Fruit fly (Drosophila melanogaster) ovary, adult (tissue): ENCODE results near the gene Srp54k.

Source experiments
- CG17801 ChIP-seq: fragments of 200-800 bp; optimal IDR thresholded peaks from 2 replicates; lab custom pipeline; 2019; ENCODE audit warnings: missing biosample characterization, mild to moderate bottlenecking, missing genetic modification characterization, moderate library complexity; ENCODE audit not compliant: partially characterized antibody

Srp54k gene

DNA sequence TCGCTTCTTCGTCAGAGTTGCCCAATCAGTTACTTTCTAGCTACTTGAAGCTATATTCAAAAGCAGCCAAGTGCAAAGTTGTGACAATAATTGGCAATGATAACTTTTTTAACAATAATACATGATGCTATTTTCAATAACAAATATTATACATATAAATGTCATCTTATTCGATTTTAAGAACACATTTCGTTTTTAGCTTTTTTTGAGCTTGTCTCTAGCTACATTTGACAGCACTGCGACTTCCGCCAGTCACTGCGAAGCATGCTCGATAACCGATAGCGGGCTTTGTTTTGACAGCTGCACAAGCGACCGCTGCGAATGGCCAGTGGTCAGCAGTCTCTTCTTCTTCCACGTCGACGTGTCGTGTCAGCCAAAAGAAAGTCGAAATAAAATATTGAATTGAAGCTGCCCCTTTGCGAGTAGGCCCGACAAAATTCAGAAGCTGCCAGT is at the start of gene Srp54k, which contains the start of gene Gen:
TSS of gene Srp54k (plus strand) at position 325 of the 453 bp plus-strand sequence.
TSS of gene Gen (minus strand) at position 23 of the 453 bp plus-strand sequence.
- no peak for TF ChIP-seq CG17801 (GFP tag; lab: Kevin White, UChicago)

DNA sequence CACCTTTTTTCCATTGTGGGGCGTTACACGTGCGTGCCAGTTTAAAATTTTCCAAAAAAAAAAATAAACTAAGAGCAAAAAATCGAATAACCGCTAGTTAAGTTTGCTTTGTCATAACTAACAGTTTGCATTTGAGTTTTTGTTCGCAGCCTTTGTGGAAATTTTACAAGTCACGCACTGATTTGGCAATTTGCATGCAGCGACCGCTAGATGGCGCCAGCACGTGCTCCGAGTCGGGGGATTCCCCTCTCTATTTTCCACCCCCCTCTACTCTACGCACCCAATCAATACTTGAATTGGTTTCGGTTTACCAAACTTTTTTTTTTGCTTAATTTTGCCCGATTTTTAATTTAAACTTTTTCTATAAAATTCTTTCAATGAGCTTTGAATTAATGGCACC is 27.3 kb upstream of the Srp54k start:
- no peak for TF ChIP-seq CG17801 (GFP tag; lab: Kevin White, UChicago)

DNA sequence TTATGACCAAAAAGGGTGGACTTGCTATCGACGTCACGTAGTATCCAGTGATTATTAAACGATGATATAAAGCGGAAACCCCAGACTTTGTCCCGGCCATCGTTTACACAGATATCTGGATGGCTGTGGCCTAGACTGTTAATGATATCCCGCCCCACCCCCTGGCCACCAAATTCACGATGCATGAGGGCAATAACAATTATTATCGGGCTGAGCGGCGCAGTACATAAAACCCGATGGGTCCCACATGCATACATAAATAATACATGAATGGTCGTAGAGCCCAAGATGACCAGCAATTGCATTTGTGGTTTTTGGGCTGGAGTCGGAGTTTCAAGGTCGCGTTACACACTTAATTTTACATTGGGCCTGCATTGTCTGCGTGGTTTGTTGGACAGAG is 24.9 kb upstream of the Srp54k start:
- TF ChIP-seq CG17801 (GFP tag; lab: Kevin White, UChicago), result no peak

DNA sequence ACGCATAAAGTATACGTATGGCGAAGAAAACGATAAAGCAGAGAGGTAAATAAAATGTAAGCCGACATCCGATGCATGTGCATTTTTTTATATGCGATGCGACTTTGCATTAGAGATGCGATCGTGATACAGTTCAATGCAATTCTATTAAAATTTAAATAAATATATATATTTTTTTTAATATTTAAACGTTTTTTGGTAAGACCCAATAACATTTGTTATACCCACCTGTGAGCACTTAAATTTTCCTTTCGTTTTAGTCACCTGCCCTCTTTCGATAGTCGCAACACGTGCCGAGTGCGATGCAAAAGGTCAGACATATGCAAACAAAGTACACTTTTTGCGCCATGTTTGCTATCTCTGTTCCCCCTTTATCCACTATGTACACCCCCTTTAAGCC is 24.3 kb upstream of the Srp54k start:
- no peak for TF ChIP-seq CG17801 (GFP tag; lab: Kevin White, UChicago)

DNA sequence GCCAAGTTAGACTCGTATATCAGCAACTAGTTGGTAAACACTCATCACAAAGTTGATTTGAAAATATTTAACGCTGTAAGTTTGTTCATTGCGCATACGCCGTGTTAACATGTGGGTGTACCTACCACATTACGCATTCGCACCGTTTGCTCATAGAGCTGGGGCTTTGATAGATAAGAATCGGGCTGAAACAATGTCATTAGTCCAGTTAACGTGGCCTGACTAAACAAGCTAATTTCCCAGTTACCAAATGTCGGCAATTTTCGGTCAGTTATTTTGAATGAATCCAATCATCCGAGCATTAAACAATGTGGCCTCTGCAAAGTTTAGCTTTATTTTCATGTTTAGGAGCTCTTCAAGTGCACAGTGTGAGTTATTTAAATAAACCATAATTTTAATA is 23.3 kb upstream of the Srp54k start, which contains the start of gene CG4597:
TSS of gene CG4597 (plus strand) at position 301 of the 400 bp plus-strand sequence.
- TF ChIP-seq CG17801 (GFP tag; lab: Kevin White, UChicago), result no peak

DNA sequence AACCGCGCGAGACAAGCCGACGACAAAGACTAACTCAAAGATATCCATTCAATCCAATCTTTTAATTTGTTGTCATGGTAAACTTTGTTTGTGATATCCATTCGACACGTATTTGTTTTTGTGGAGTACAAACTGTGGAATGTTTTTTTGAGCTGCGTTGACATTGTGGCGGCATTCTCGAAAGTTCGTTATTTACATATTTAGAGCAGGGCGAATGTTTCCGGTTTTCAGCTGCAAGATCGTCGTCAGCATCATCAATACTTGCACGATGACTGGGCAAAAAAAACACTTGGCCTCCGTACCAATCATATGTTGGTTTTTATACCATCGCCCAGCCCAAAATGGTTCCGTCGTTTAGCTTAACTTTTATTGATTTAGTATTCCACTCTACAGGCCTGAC is 22.0 kb upstream of the Srp54k start:
- no peak for TF ChIP-seq CG17801 (GFP tag; lab: Kevin White, UChicago)

DNA sequence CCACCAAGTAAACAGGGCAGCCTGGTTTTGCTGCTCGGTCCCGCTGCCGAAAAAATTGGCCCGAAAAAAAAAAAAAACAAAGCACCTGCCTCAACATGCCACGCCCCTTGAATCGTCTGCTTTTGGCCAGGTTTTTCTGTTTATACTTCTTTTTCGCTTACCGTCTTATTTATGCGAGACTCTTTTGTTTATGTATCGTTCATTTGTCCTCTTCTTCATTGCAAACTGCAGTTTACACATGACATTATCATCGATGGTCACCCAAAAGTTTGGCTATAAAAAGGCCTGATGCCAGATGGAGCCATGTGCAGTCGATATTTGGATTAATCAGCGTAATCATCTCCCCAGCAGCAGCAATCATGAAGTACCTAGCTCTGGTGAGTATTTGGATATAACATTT is 21.2 kb upstream of the Srp54k start, which contains the start of gene CG15212:
TSS of gene CG15212 (plus strand) at position 301 of the 400 bp plus-strand sequence.
- TF ChIP-seq CG17801 (GFP tag; lab: Kevin White, UChicago), result no peak

DNA sequence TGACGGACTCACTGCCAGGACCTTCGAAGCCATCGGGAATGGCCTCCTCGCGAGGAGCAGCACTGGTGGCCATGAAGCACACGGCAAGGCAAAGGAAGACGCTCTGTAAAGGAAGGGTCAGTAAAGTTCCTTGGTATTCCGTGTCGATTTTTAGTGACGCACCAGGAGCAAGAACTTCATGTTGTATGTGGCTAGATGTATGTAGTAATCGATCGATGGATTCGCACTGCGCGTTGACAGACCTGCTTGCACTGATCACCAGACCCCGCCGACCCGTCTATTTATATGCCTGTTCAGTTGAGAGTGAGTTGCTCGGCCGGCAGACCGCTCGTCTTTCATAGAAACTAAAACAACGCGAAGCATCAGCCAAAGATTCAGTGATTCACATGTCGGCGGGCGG is 19.5 kb upstream of the Srp54k start, which contains the start of gene CG15213:
TSS of gene CG15213 (minus strand) at position 255 of the 400 bp plus-strand sequence.
- TF ChIP-seq CG17801 (GFP tag; lab: Kevin White, UChicago), result no peak

DNA sequence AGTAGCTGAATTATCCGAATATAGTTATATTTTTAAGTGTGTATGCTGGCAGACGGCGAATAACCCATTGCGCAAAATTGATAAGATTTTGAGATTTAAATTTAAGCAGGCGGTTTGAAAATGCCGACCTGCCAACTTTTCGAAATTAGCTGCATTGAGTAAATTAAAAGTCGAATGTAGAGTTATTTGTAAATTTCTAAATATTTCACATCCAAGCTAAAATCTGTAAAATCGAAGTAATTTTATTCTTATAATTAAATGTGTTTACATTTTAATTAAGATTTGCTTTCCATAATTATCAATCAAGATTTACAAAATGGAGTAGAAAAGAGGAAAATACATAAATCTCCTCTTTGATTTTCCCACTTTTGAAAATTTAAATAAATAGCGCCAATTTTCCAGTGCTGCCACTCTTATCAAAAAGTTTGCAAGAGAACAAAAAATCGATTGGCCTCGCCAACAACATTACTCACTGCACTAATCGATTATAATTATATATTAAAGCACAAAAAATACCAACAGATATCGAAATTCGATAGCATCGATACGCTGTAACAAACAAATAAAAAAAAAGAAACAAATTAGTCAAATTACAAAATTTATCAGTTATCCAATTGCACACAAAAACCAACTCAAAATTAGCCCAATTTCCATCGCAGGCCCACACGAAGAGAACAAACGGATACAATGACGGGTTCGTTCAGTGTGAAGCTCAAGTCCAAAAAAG is 18.6 kb upstream of the Srp54k start, which contains the start of gene Yod1:
TSS of gene Yod1 (plus strand) at position 168 of the 727 bp plus-strand sequence.
- TF ChIP-seq CG17801 (GFP tag; lab: Kevin White, UChicago), result peak; percentile 73

DNA sequence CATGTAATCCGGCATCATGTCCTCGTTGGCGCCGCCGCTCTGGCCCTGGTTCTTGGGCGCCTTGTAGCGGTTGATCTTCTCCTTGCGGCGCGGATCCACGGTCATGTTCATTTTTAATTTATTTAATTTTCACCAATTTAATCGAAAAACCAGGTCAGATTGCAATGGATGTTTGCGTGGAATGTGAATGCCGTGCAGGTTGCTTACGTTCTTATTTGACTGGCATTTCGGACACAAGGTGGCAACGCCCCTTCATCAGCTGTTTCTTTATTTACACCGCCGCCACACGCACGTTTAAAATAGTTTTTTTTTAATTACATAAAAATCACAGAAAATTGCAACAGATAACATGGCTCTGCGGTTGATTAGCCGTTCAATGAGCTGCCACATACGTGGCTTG is 16.4 kb upstream of the Srp54k start, which contains the start of the genes CG10674 and CG4611:
TSS of gene CG10674 (minus strand) at position 170 of the 400 bp plus-strand sequence.
TSS of gene CG4611 (plus strand) at position 254 of the 400 bp plus-strand sequence.
- no peak for TF ChIP-seq CG17801 (GFP tag; lab: Kevin White, UChicago)

DNA sequence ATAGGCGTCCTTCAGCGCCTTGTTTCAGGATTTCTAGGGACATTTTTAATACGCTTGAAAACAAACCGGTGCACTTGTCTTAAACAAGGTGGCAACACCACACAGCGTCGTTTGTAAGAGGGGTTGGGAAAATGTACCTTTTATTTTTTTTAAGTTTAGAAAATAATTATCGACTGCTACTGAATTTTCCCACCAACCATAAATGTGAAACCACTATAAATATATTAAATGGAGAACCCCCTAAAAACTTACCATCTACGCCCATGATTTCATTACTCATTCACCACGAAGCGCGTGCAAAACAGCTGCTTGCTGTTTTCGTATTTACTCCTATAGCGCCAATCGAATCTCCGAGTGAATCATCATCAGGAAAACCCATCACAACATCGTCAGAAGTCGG is 13.2 kb upstream of the Srp54k start, which contains the start of the genes Tcs5 and CHMP2B:
TSS of gene Tcs5 (minus strand) at position 84 of the 400 bp plus-strand sequence.
TSS of gene CHMP2B (plus strand) at position 308 of the 400 bp plus-strand sequence.
- TF ChIP-seq CG17801 (GFP tag; lab: Kevin White, UChicago), result peak; percentile 100

DNA sequence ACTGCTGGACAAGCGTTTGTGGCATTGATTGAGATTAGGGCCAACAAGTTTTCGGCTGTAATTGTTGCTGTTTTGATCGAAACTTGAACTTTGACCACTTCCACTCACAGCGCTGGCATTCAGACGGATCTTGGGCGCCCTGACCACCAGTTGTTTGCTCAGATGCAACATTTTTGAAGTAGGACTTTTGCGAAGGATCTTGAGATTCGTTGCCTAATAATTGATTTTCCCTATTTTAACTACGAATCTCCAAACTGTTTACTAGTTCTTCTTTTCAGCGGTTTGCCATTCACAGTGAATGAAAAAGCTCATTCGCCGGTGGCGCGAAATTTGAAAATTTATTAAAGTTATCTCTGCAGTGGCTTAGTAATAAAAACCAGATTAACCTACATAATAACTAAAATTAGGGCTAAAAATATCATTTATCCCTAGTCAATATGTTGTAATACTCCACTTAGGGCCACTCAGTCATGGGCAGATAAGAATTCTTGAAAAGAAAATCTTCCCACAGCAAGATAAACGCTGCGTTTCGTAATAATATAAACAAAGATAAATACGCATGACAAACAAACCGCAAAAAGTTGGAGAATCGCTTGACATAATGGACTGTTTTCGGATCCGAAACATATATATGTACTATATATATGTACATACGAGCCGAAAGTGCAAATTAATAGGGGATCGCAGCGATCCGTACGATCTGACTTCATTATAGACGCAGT is 10.9 kb upstream of the Srp54k start, which contains the start of the genes Dhrs4 and Gdap1:
TSS of gene Dhrs4 (minus strand) at position 267 of the 722 bp plus-strand sequence.
TSS of gene Gdap1 (plus strand) at position 574 of the 722 bp plus-strand sequence.
- TF ChIP-seq CG17801 (GFP tag; lab: Kevin White, UChicago), result peak; percentile 30

DNA sequence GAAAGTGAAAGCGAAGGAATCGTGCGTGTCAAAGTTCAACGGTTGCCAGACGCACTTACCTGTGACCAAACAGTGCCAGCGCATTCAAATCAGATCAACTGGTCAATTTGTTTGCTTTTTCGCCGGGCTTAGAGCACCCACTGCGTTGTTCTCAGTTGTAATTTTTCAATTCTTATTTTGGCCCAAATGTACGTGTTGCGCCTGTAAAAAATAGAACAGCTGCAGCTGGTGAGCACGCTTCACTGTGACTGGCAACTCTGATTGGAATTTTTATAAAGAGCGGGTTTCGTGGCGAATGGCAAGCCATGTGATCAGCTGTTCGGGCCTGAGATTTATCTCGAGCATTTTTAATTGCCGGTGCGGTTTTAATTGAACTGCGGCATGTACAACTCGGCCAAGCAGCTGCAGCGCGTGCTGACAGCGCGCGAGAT is 6.6 kb upstream of the Srp54k start, which contains the start of the genes Fitm and AlaRS-m:
TSS of gene Fitm (minus strand) at position 250 of the 431 bp plus-strand sequence.
TSS of gene AlaRS-m (plus strand) at position 285 of the 431 bp plus-strand sequence.
- TF ChIP-seq CG17801 (GFP tag; lab: Kevin White, UChicago), result peak; percentile 35

DNA sequence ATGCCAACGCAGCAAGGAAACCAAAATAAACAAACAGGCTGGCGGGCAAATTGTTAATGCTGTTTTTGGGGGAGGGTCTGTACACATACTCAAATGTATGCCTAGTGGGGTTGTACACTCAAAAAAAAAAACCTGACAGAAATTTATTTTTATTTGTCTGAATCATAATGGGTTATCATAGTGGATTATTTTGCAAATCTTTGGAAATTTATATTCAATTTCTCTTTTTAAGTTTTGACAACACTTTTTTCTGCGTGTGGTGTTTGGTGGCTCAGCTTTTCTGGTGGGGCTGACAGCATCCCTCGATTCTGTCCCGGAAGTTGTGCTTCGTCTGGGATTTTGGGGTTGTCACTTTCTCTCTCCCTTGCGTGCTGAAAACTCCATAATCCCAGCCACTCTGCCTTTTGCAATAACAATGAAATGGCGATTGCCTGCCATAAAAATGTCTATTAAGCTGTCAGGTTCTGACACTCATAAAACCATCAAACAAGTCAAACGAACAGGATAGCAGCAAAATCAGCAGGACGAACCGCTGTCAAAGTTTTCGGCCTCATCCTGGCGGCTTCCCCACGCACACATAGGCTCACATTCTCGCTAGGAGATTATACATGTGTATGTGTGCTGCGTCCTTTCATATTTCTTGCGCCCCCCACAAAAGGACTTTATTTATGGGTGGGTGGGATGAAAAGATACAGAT is 2.6 kb downstream of the Srp54k start:
- no peak for TF ChIP-seq CG17801 (GFP tag; lab: Kevin White, UChicago)
